Worm (Caenorhabditis elegans): ENCODE data around the gene kin-20.

DNA sequence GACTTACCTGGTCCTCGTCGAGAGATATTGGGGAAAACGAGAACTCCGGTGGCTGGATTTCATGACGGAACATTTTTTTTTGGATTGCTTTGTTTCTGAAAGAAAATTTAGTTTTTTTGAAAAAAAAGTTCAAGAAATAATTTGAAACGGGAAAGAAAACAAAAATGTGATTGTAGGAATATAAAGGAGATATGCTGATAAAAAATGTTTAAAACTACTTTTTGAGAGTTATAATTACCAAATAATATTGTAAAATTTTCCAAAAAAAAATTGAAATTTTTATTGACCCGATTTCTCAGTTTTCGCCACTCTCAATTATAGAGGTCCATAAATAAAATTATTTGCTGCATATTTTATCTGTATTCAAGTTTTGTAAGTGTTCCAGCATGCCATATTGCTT is 39.6 kb upstream of the kin-20 start, which contains the start of gene glb-28:
- TF ChIP-seq ceh-8 (GFP tag; optimal IDR thresholded peaks at IDR 0.05) = no peak
- no peak for TF ChIP-seq nhr-11 (tag; optimal IDR thresholded peaks at IDR 0.05)

Measured in whole organism, L1 larva.